Worm (Caenorhabditis elegans) whole organism, early embryonic: ENCODE measurements around the gene ced-6.

ENCODE experiments used
- B0310.2 ChIP-seq: sonication (generic microtip); optimal IDR thresholded peaks from 2 replicates; lab custom pipeline; 2016; ENCODE audit warnings: mild to moderate bottlenecking, missing genetic modification characterization, missing compliant biosample characterization
- F13C5.2 ChIP-seq: sonication (generic microtip); optimal IDR thresholded peaks from 2 replicates; lab custom pipeline; 2017; ENCODE audit warnings: mild to moderate bottlenecking, missing genetic modification characterization, inconsistent platforms, missing compliant biosample characterization
- aly-1 ChIP-seq: sonication (generic microtip); optimal IDR thresholded peaks from 2 replicates; lab custom pipeline; 2016; ENCODE audit warnings: missing genetic modification characterization, missing compliant biosample characterization
- ama-1 ChIP-seq: fragments of 150-350 bp; optimal IDR thresholded peaks from 2 replicates; lab custom pipeline; 2014
- ceh-13 ChIP-seq: fragments of 200-800 bp; sonication (Bioruptor generic); optimal IDR thresholded peaks from 2 replicates; lab custom pipeline; 2018; ENCODE audit warnings: mild to moderate bottlenecking, missing genetic modification characterization, missing compliant biosample characterization
- ceh-36 ChIP-seq: sonication (generic microtip); optimal IDR thresholded peaks from 2 replicates; lab custom pipeline; 2016; ENCODE audit warnings: missing genetic modification characterization, inconsistent platforms, missing compliant biosample characterization
- ets-7 ChIP-seq: sonication (generic microtip); optimal IDR thresholded peaks from 2 replicates; lab custom pipeline; 2016; ENCODE audit warnings: missing genotype, missing genetic modification characterization, missing compliant biosample characterization
- flt-1 ChIP-seq: fragments of 200-800 bp; sonication (Bioruptor generic); IDR thresholded peaks from 2 replicates; pipeline ENCODE4 v1.3.6; 2022; ENCODE audit warnings: missing genetic modification characterization, missing compliant biosample characterization
- hmbx-1 ChIP-seq: sonication (generic microtip); optimal IDR thresholded peaks from 2 replicates; lab custom pipeline; 2016; ENCODE audit warnings: mild to moderate bottlenecking, missing genetic modification characterization, missing compliant biosample characterization
- hmg-4 ChIP-seq: fragments of 200-800 bp; sonication (Bioruptor generic); optimal IDR thresholded peaks from 2 replicates; lab custom pipeline; 2018; ENCODE audit warnings: mild to moderate bottlenecking, missing genetic modification characterization, missing compliant biosample characterization
- hnd-1 ChIP-seq: sonication (generic microtip); optimal IDR thresholded peaks from 2 replicates; lab custom pipeline; 2016; ENCODE audit warnings: missing genetic modification characterization, missing compliant biosample characterization
- pes-1 ChIP-seq: fragments of 200-800 bp; sonication (Bioruptor generic); IDR thresholded peaks from 2 replicates; pipeline ENCODE4 v1.3.6; 2022; ENCODE audit warnings: missing genetic modification reagents, missing genetic modification characterization, missing compliant biosample characterization
- scrt-1 ChIP-seq: fragments of 200-800 bp; sonication (Bioruptor generic); IDR thresholded peaks from 2 replicates; pipeline ENCODE4 v1.3.6; 2022; ENCODE audit warnings: missing genetic modification characterization, missing compliant biosample characterization
- sea-1 ChIP-seq: fragments of 200-800 bp; sonication (Bioruptor generic); conservative IDR thresholded peaks from 2 replicates; pipeline ENCODE4 v1.3.6; 2022; ENCODE audit warnings: missing genetic modification characterization, missing compliant biosample characterization
- tbx-11 ChIP-seq: fragments of 200-800 bp; sonication (Bioruptor generic); IDR thresholded peaks from 2 replicates; pipeline ENCODE4 v1.3.6; 2022; ENCODE audit warnings: missing genetic modification characterization, missing compliant biosample characterization
- tbx-37 ChIP-seq: fragments of 200-800 bp; sonication (Bioruptor generic); conservative IDR thresholded peaks from 2 replicates; pipeline ENCODE4 v1.3.6; 2022; ENCODE audit warnings: missing genetic modification reagents, missing genetic modification characterization, missing compliant biosample characterization
- tra-4 ChIP-seq: sonication (generic microtip); optimal IDR thresholded peaks from 2 replicates; lab custom pipeline; 2017; ENCODE audit warnings: missing genetic modification characterization, missing compliant biosample characterization

ced-6 gene

ce11 chrIII:5595445-5595844, at the start of gene ced-6:
Gene ced-6 (plus strand): TSS chrIII:5595771.
- TF ChIP-seq B0310.2 (tag; lab: Kevin White, UChicago), result no peak
- no peak for TF ChIP-seq ets-7
- no peak for TF ChIP-seq ama-1 (lab: Kevin White, UChicago)
- TF ChIP-seq hmg-4 (GFP tag; lab: Kevin White, UChicago), result no peak
- TF ChIP-seq tbx-11 (GFP tag; lab: Robert Waterston, UW), result no peak
- TF ChIP-seq pes-1 (GFP tag; lab: Robert Waterston, UW), result no peak
- TF ChIP-seq hnd-1 (tag; lab: Kevin White, UChicago), result no peak
- TF ChIP-seq tbx-37 (GFP tag; lab: Robert Waterston, UW), result no peak
- TF ChIP-seq aly-1 (tag; lab: Kevin White, UChicago), result no peak
- TF ChIP-seq flt-1 (GFP tag; lab: Robert Waterston, UW), result no peak
- TF ChIP-seq F13C5.2, result no peak
- no peak for TF ChIP-seq ceh-36 (tag; lab: Kevin White, UChicago)
- no peak for TF ChIP-seq scrt-1
- no peak for TF ChIP-seq sea-1 (GFP tag; lab: Robert Waterston, UW)
- TF ChIP-seq ceh-13 (GFP tag; lab: Kevin White, UChicago), result no peak

- no peak for TF ChIP-seq aly-1 (tag; lab: Kevin White, UChicago)
- TF ChIP-seq F13C5.2, result no peak
- no peak for TF ChIP-seq ets-7
Measured at ce11 chrIII:5546309-5546708, 49.3 kb upstream of the ced-6 start.

DNA sequence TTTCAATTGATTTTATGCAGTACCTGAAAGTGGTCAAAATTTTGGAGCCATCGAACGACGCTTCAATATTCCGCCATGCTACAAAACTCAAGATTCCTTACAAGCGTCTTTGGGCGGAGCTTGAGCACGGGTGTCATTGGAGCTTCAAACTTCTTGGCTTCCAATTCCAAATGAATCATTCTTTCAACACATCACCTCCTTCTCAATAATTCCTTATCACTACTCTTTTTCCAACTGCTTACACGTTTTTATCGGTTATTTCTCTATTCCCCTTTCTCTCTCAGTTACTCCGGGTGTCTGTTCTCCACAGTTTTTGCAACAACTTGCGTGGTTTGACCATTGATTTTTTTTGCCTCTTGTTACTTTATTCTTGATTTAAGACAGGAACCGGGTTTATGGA, 48.8 kb upstream of the ced-6 start, which contains the start of gene F09F7.5:
Gene F09F7.5, plus strand, starts transcription at position 258 of the 400 bp plus-strand sequence.
- TF ChIP-seq hmg-4 (GFP tag; lab: Kevin White, UChicago) (no peak), flt-1 (GFP tag; lab: Robert Waterston, UW) (no peak), hmbx-1 (tag; lab: Kevin White, UChicago) (no peak), ceh-13 (GFP tag; lab: Kevin White, UChicago) (no peak), ets-7 (no peak), pes-1 (GFP tag; lab: Robert Waterston, UW) (no peak), sea-1 (GFP tag; lab: Robert Waterston, UW) (no peak), scrt-1 (no peak), tra-4 (tag; lab: Kevin White, UChicago) (no peak), F13C5.2 (no peak), aly-1 (tag; lab: Kevin White, UChicago) (no peak), B0310.2 (tag; lab: Kevin White, UChicago) (no peak), hnd-1 (tag; lab: Kevin White, UChicago) (no peak), tbx-37 (GFP tag; lab: Robert Waterston, UW) (no peak), ama-1 (lab: Kevin White, UChicago) (no peak), tbx-11 (GFP tag; lab: Robert Waterston, UW) (no peak), ceh-36 (tag; lab: Kevin White, UChicago) (no peak)

DNA sequence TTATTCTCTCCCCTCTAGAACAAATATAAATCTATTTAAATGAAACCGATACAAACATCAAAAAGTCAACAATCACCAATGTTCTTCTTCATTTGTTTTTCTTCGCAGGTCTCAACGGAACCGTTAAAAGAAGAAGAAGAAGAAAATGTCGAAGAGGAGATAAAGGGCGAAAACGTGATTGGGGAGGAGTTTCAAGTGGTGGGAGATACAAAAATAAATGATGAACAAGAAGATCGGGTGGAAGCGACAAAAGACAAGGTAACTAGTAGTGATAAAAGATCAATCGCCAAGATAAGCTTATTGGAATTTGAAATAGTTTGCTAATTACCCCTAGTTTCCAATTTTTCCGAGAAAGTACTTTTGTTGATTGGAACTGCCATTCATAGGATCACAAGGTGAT, 45.4 kb upstream of the ced-6 start:
- TF ChIP-seq flt-1 (GFP tag; lab: Robert Waterston, UW) (no peak), ets-7 (no peak), hmg-4 (GFP tag; lab: Kevin White, UChicago) (no peak), F13C5.2 (no peak), pes-1 (GFP tag; lab: Robert Waterston, UW) (no peak), hnd-1 (tag; lab: Kevin White, UChicago) (no peak), tbx-11 (GFP tag; lab: Robert Waterston, UW) (no peak), ceh-36 (tag; lab: Kevin White, UChicago) (no peak), scrt-1 (no peak), aly-1 (tag; lab: Kevin White, UChicago) (no peak), ama-1 (lab: Kevin White, UChicago) (no peak), tra-4 (tag; lab: Kevin White, UChicago) (no peak), hmbx-1 (tag; lab: Kevin White, UChicago) (no peak), sea-1 (GFP tag; lab: Robert Waterston, UW) (no peak), tbx-37 (GFP tag; lab: Robert Waterston, UW) (no peak), ceh-13 (GFP tag; lab: Kevin White, UChicago) (no peak), B0310.2 (tag; lab: Kevin White, UChicago) (no peak)

- TF ChIP-seq ama-1 (lab: Kevin White, UChicago), result no peak
- no peak for TF ChIP-seq hmbx-1 (tag; lab: Kevin White, UChicago)
- no peak for TF ChIP-seq hmg-4 (GFP tag; lab: Kevin White, UChicago)
- no peak for TF ChIP-seq sea-1 (GFP tag; lab: Robert Waterston, UW)
- TF ChIP-seq flt-1 (GFP tag; lab: Robert Waterston, UW), result no peak
- no peak for TF ChIP-seq tra-4 (tag; lab: Kevin White, UChicago)
- TF ChIP-seq F13C5.2, result no peak
- no peak for TF ChIP-seq aly-1 (tag; lab: Kevin White, UChicago)
- TF ChIP-seq ceh-13 (GFP tag; lab: Kevin White, UChicago), result no peak
- no peak for TF ChIP-seq scrt-1
- no peak for TF ChIP-seq pes-1 (GFP tag; lab: Robert Waterston, UW)
- TF ChIP-seq ceh-36 (tag; lab: Kevin White, UChicago), result no peak
- TF ChIP-seq tbx-11 (GFP tag; lab: Robert Waterston, UW), result no peak
- no peak for TF ChIP-seq ets-7
- no peak for TF ChIP-seq B0310.2 (tag; lab: Kevin White, UChicago)
- TF ChIP-seq hnd-1 (tag; lab: Kevin White, UChicago), result no peak
- TF ChIP-seq tbx-37 (GFP tag; lab: Robert Waterston, UW), result no peak
Measured at ce11 chrIII:5550844-5551243, 44.7 kb upstream of the ced-6 start.

- no peak for TF ChIP-seq hnd-1 (tag; lab: Kevin White, UChicago)
- TF ChIP-seq aly-1 (tag; lab: Kevin White, UChicago), result no peak
- TF ChIP-seq ets-7, result no peak
- no peak for TF ChIP-seq tbx-37 (GFP tag; lab: Robert Waterston, UW)
- TF ChIP-seq pes-1 (GFP tag; lab: Robert Waterston, UW), result no peak
- TF ChIP-seq ama-1 (lab: Kevin White, UChicago), result no peak
- TF ChIP-seq hmg-4 (GFP tag; lab: Kevin White, UChicago), result no peak
- no peak for TF ChIP-seq scrt-1
- TF ChIP-seq tbx-11 (GFP tag; lab: Robert Waterston, UW), result no peak
- no peak for TF ChIP-seq flt-1 (GFP tag; lab: Robert Waterston, UW)
- no peak for TF ChIP-seq F13C5.2
- no peak for TF ChIP-seq B0310.2 (tag; lab: Kevin White, UChicago)
- TF ChIP-seq ceh-36 (tag; lab: Kevin White, UChicago), result no peak
- TF ChIP-seq tra-4 (tag; lab: Kevin White, UChicago), result no peak
- TF ChIP-seq hmbx-1 (tag; lab: Kevin White, UChicago), result no peak
- no peak for TF ChIP-seq sea-1 (GFP tag; lab: Robert Waterston, UW)
- TF ChIP-seq ceh-13 (GFP tag; lab: Kevin White, UChicago), result no peak
Measured at ce11 chrIII:5552072-5552667, 43.4 kb upstream of the ced-6 start, which contains the start of gene F09F7.6. Gene F09F7.6 (minus strand): TSS chrIII:5552135.
